Worm (Caenorhabditis elegans): Measurements from ENCODE around the gene col-102.

ce11 chrIV:630598-630997 lies 26.4 kb downstream of the col-102 start:
- TF ChIP-seq nhr-28 (tag; optimal IDR thresholded peaks at IDR 0.05): no peak
- TF ChIP-seq elt-3 (tag; optimal IDR thresholded peaks at IDR 0.05): no peak
- no peak for TF ChIP-seq daf-12 (tag; optimal IDR thresholded peaks at IDR 0.05)

Measured in whole organism, L3 larva.